Worm (Caenorhabditis elegans) whole organism, midembryonic: ENCODE results near the gene T13F2.2.

ENCODE experiments used
- T22C8.4 ChIP-seq: fragments of 200-800 bp; sonication (Bioruptor generic); IDR thresholded peaks from 2 replicates; pipeline ENCODE4 v1.3.6; 2022; ENCODE audit warnings: missing genetic modification characterization, missing compliant biosample characterization
- cog-1 ChIP-seq: sonication (generic microtip); optimal IDR thresholded peaks from 2 replicates; lab custom pipeline; 2016; ENCODE audit warnings: missing genetic modification characterization, missing compliant biosample characterization
- flt-1 ChIP-seq: fragments of 200-800 bp; sonication (Bioruptor generic); IDR thresholded peaks from 2 replicates; pipeline ENCODE4 v1.3.6; 2022; ENCODE audit warnings: missing genetic modification characterization, missing compliant biosample characterization
- klf-2 ChIP-seq: fragments of 200-800 bp; sonication (Bioruptor generic); conservative IDR thresholded peaks from 2 replicates; pipeline ENCODE4 v1.3.6; 2022; ENCODE audit warnings: missing genetic modification reagents, missing genetic modification characterization, missing compliant biosample characterization
- med-1 ChIP-seq: sonication (generic microtip); optimal IDR thresholded peaks from 2 replicates; lab custom pipeline; 2017; ENCODE audit warnings: missing genetic modification characterization, mild to moderate bottlenecking, missing compliant biosample characterization, antibody characterized with exemption, missing genetic modification reagents; ENCODE audit not compliant: insufficient read depth
- ref-1 ChIP-seq: fragments of 200-800 bp; sonication (Bioruptor generic); conservative IDR thresholded peaks from 2 replicates; pipeline ENCODE4 v1.3.6; 2022; ENCODE audit warnings: missing genetic modification reagents, missing genetic modification characterization, missing compliant biosample characterization
- tab-1 ChIP-seq: fragments of 200-800 bp; sonication (Bioruptor generic); IDR thresholded peaks from 2 replicates; pipeline ENCODE4 v1.3.6; 2022; ENCODE audit warnings: missing genetic modification characterization, missing compliant biosample characterization
- ztf-23 ChIP-seq: fragments of 200-800 bp; sonication (Bioruptor generic); IDR thresholded peaks from 2 replicates; pipeline ENCODE4 v1.3.6; 2022; ENCODE audit warnings: missing genetic modification reagents, missing genetic modification characterization, missing compliant biosample characterization
- ztf-29 ChIP-seq: fragments of 200-800 bp; sonication (Bioruptor generic); IDR thresholded peaks from 2 replicates; pipeline ENCODE4 v1.3.6; 2022; ENCODE audit warnings: missing genetic modification reagents, missing genetic modification characterization, missing compliant biosample characterization

ce11 chrIV:9784689-9785088 lies 12.5 kb downstream of the T13F2.2 start, which contains the start of gene sre-4:
- TF ChIP-seq klf-2 (GFP tag; lab: Robert Waterston, UW) (no peak), flt-1 (GFP tag; lab: Robert Waterston, UW) (no peak), T22C8.4 (no peak), med-1 (no peak), ztf-23 (GFP tag; lab: Robert Waterston, UW) (no peak), tab-1 (GFP tag; lab: Robert Waterston, UW) (no peak), ztf-29 (GFP tag; lab: Robert Waterston, UW) (no peak), ref-1 (no peak), cog-1 (tag; lab: Kevin White, UChicago) (no peak)
